Worm (Caenorhabditis elegans) whole organism, young adult: Measurements from ENCODE around the gene lips-2.

Experiments used
- C17E4.6 ChIP-seq: fragments of 200-800 bp; sonication (Bioruptor generic); IDR thresholded peaks from 2 replicates; pipeline ENCODE4 v1.3.6; 2022; ENCODE audit warnings: missing genetic modification reagents, missing genetic modification characterization, missing compliant biosample characterization
- F49E8.2 ChIP-seq: sonication (generic microtip); optimal IDR thresholded peaks from 3 replicates; lab custom pipeline; 2017; ENCODE audit warnings: missing genetic modification characterization, mild to moderate bottlenecking, missing compliant biosample characterization, antibody characterized with exemption, moderate library complexity; ENCODE audit not compliant: insufficient read depth
- F57A8.1 ChIP-seq: fragments of 200-800 bp; sonication (Bioruptor generic); optimal IDR thresholded peaks from 2 replicates; lab custom pipeline; 2018; ENCODE audit warnings: mild to moderate bottlenecking, missing genetic modification characterization, moderate library complexity, missing compliant biosample characterization
- F57C9.4 ChIP-seq: sonication (generic microtip); optimal IDR thresholded peaks from 2 replicates; lab custom pipeline; 2017; ENCODE audit warnings: mild to moderate bottlenecking, missing genetic modification characterization, missing compliant biosample characterization
- K11D2.4 ChIP-seq: fragments of 200-800 bp; sonication (Bioruptor generic); IDR thresholded peaks from 2 replicates; pipeline ENCODE4 v1.3.6; 2022; ENCODE audit warnings: missing genetic modification reagents, missing genetic modification characterization, missing compliant biosample characterization
- K12H6.12 ChIP-seq: fragments of 200-800 bp; sonication (Bioruptor generic); optimal IDR thresholded peaks from 2 replicates; lab custom pipeline; 2018; ENCODE audit warnings: mild to moderate bottlenecking, missing genetic modification characterization, missing compliant biosample characterization
- Y53F4B.3 ChIP-seq: fragments of 200-800 bp; sonication (Bioruptor generic); IDR thresholded peaks from 2 replicates; pipeline ENCODE4 v1.3.6; 2022; ENCODE audit warnings: missing genetic modification reagents, missing genetic modification characterization, missing compliant biosample characterization
- Y53G8AR.9 ChIP-seq: fragments of 200-800 bp; sonication (Bioruptor generic); conservative IDR thresholded peaks from 2 replicates; pipeline ENCODE4 v1.3.6; 2022; ENCODE audit warnings: missing genetic modification reagents, missing genetic modification characterization, missing compliant biosample characterization
- aptf-2 ChIP-seq: fragments of 200-800 bp; sonication (Bioruptor generic); conservative IDR thresholded peaks from 2 replicates; pipeline ENCODE4 v1.3.6; 2022; ENCODE audit warnings: missing genetic modification reagents, missing genetic modification characterization, missing compliant biosample characterization
- ccch-3 ChIP-seq: fragments of 200-800 bp; sonication (Bioruptor generic); optimal IDR thresholded peaks from 2 replicates; lab custom pipeline; 2018; ENCODE audit warnings: mild to moderate bottlenecking, missing genetic modification characterization, missing compliant biosample characterization
- ceh-100 ChIP-seq: fragments of 200-800 bp; sonication (Bioruptor generic); IDR thresholded peaks from 2 replicates; pipeline ENCODE4 v1.3.6; 2022; ENCODE audit warnings: missing genetic modification reagents, missing genetic modification characterization, missing compliant biosample characterization
- ceh-58 ChIP-seq: fragments of 200-800 bp; sonication (Bioruptor generic); IDR thresholded peaks from 2 replicates; pipeline ENCODE4 v1.3.6; 2022; ENCODE audit warnings: missing genetic modification characterization, missing compliant biosample characterization
- ceh-79 ChIP-seq: sonication (generic microtip); optimal IDR thresholded peaks from 2 replicates; lab custom pipeline; 2017; ENCODE audit warnings: mild to moderate bottlenecking, missing genetic modification characterization, missing compliant biosample characterization
- dpff-1 ChIP-seq: sonication (generic microtip); optimal IDR thresholded peaks from 2 replicates; lab custom pipeline; 2017; ENCODE audit warnings: mild to moderate bottlenecking, missing genetic modification characterization, missing compliant biosample characterization
- dpl-1 ChIP-seq: fragments of 150-350 bp; optimal IDR thresholded peaks from 2 replicates; lab custom pipeline; 2014; ENCODE audit warnings: missing biosample characterization, missing genetic modification reagents, missing genetic modification characterization
- egrh-3 ChIP-seq: fragments of 200-800 bp; sonication (Bioruptor generic); IDR thresholded peaks from 2 replicates; pipeline ENCODE4 v1.3.6; 2022; ENCODE audit warnings: missing genetic modification reagents, missing genetic modification characterization, missing compliant biosample characterization
- ets-4 ChIP-seq: fragments of 200-800 bp; sonication (Bioruptor generic); optimal IDR thresholded peaks from 2 replicates; lab custom pipeline; 2018; ENCODE audit warnings: mild to moderate bottlenecking, missing genetic modification characterization, missing compliant biosample characterization
- gei-17 ChIP-seq: fragments of 200-800 bp; sonication (Bioruptor generic); optimal IDR thresholded peaks from 2 replicates; lab custom pipeline; 2018; ENCODE audit warnings: mild to moderate bottlenecking, missing genetic modification characterization, missing compliant biosample characterization
- hsf-1 ChIP-seq: fragments of 200-800 bp; sonication (Bioruptor generic); IDR thresholded peaks from 2 replicates; pipeline ENCODE4 v1.3.6; 2022; ENCODE audit warnings: missing genetic modification reagents, missing genetic modification characterization, missing compliant biosample characterization
- lag-1 ChIP-seq: fragments of 200-800 bp; sonication (Bioruptor generic); IDR thresholded peaks from 2 replicates; pipeline ENCODE4 v1.3.6; 2022; ENCODE audit warnings: missing genetic modification reagents, missing genetic modification characterization, missing compliant biosample characterization
- lin-26 ChIP-seq: fragments of 200-800 bp; sonication (Bioruptor generic); IDR thresholded peaks from 2 replicates; pipeline ENCODE4 v1.3.6; 2022; ENCODE audit warnings: missing genetic modification reagents, missing genetic modification characterization, missing compliant biosample characterization
- lin-54 ChIP-seq: fragments of 200-800 bp; sonication (Bioruptor generic); optimal IDR thresholded peaks from 2 replicates; lab custom pipeline; 2018; ENCODE audit warnings: mild to moderate bottlenecking, missing genetic modification characterization, missing compliant biosample characterization
- madf-6 ChIP-seq: fragments of 200-800 bp; sonication (Bioruptor generic); IDR thresholded peaks from 2 replicates; pipeline ENCODE4 v1.3.6; 2022; ENCODE audit warnings: missing genetic modification reagents, missing genetic modification characterization, missing compliant biosample characterization
- mes-4 ChIP-seq: sonication (generic microtip); optimal IDR thresholded peaks from 2 replicates; lab custom pipeline; 2016; ENCODE audit warnings: missing genotype, missing genetic modification characterization, missing compliant biosample characterization
- nfya-2 ChIP-seq: fragments of 200-800 bp; sonication (Bioruptor generic); IDR thresholded peaks from 2 replicates; pipeline ENCODE4 v1.3.6; 2022; ENCODE audit warnings: missing genetic modification reagents, missing genetic modification characterization, missing compliant biosample characterization
- nhr-80 ChIP-seq: sonication (generic microtip); optimal IDR thresholded peaks from 2 replicates; lab custom pipeline; 2016; ENCODE audit warnings: missing genetic modification characterization, missing compliant biosample characterization
- snpc-3.4 ChIP-seq: sonication (generic microtip); optimal IDR thresholded peaks from 2 replicates; lab custom pipeline; 2017; ENCODE audit warnings: missing genetic modification characterization, mild to moderate bottlenecking, missing compliant biosample characterization, antibody characterized with exemption, moderate library complexity, missing genotype, missing genetic modification reagents
- tbx-9 ChIP-seq: sonication (generic microtip); optimal IDR thresholded peaks from 2 replicates; lab custom pipeline; 2016; ENCODE audit warnings: borderline replicate concordance, missing genetic modification characterization, inconsistent platforms, missing compliant biosample characterization
- tlf-1 ChIP-seq: fragments of 200-800 bp; sonication (Bioruptor generic); optimal IDR thresholded peaks from 2 replicates; lab custom pipeline; 2018; ENCODE audit warnings: mild to moderate bottlenecking, missing genetic modification characterization, missing compliant biosample characterization
- zfh-2 ChIP-seq: fragments of 200-800 bp; sonication (Bioruptor generic); conservative IDR thresholded peaks from 2 replicates; pipeline ENCODE4 v1.3.6; 2022; ENCODE audit warnings: missing genetic modification reagents, missing genetic modification characterization, missing compliant biosample characterization
- ztf-28 ChIP-seq: fragments of 200-800 bp; sonication (Bioruptor generic); IDR thresholded peaks from 2 replicates; pipeline ENCODE4 v1.3.6; 2022; ENCODE audit warnings: missing genetic modification reagents, missing genetic modification characterization, missing compliant biosample characterization
- ztf-3 ChIP-seq: fragments of 200-800 bp; sonication (Bioruptor generic); optimal IDR thresholded peaks from 2 replicates; lab custom pipeline; 2018; ENCODE audit warnings: mild to moderate bottlenecking, missing genetic modification characterization, missing compliant biosample characterization

Gene lips-2

ce11 chrX:12256594-12257048 is 29.0 kb upstream of the lips-2 start, which contains the start of gene E01G6.2:
Gene E01G6.2 (plus strand): TSS chrX:12256644.
- TF ChIP-seq zfh-2 (GFP tag; lab: Robert Waterston, UW) (peak; percentile 50), nhr-80 (tag; lab: Kevin White, UChicago) (no peak), mes-4 (no peak)

ce11 chrX:12260381-12260931 is 25.1 kb upstream of the lips-2 start, which contains the start of gene E01G6.1:
Gene E01G6.1 (plus strand): TSS chrX:12260881.
- TF ChIP-seq egrh-3 (GFP tag; lab: Robert Waterston, UW) (peak; percentile 62; the same call in 1 of the 2 replicates), ztf-3 (GFP tag; lab: Kevin White, UChicago) (no peak), F49E8.2 (tag; lab: Kevin White, UChicago) (no peak), C17E4.6 (GFP tag; lab: Robert Waterston, UW) (no peak), aptf-2 (GFP tag; lab: Robert Waterston, UW) (no peak), zfh-2 (GFP tag; lab: Robert Waterston, UW) (peak; percentile 91)

- TF ChIP-seq gei-17 (GFP tag; lab: Kevin White, UChicago), result no peak
Observed at ce11 chrX:12270841-12271240, 14.8 kb upstream of the lips-2 start, which contains the start of gene otpl-8. Gene otpl-8 (minus strand): TSS chrX:12270941.

- TF ChIP-seq lin-26 (GFP tag; lab: Robert Waterston, UW) (no peak), ceh-100 (GFP tag; lab: Robert Waterston, UW) (no peak), Y53G8AR.9 (no peak), snpc-3.4 (tag; lab: Kevin White, UChicago) (no peak), tlf-1 (GFP tag; lab: Kevin White, UChicago) (no peak), ceh-79 (tag; lab: Kevin White, UChicago) (no peak), dpl-1 (no peak), ccch-3 (GFP tag; lab: Kevin White, UChicago) (no peak), ztf-28 (no peak), K11D2.4 (GFP tag; lab: Robert Waterston, UW) (no peak), madf-6 (no peak), F57A8.1 (GFP tag; lab: Kevin White, UChicago) (no peak), hsf-1 (GFP tag; lab: Robert Waterston, UW) (no peak), K12H6.12 (no peak), nfya-2 (GFP tag; lab: Robert Waterston, UW) (no peak)
Observed at ce11 chrX:12273870-12274269, 11.7 kb upstream of the lips-2 start, which contains the start of gene H19J13.2. Gene H19J13.2 (minus strand): TSS chrX:12273970.

- no peak for TF ChIP-seq tbx-9 (tag; lab: Kevin White, UChicago)
- TF ChIP-seq Y53F4B.3 (GFP tag; lab: Robert Waterston, UW), result no peak
- no peak for TF ChIP-seq lag-1 (GFP tag; lab: Robert Waterston, UW)
- no peak for TF ChIP-seq lin-54
- no peak for TF ChIP-seq snpc-3.4 (tag; lab: Kevin White, UChicago)
- TF ChIP-seq F57C9.4 (tag; lab: Kevin White, UChicago), result no peak
- no peak for TF ChIP-seq ets-4
- TF ChIP-seq ceh-58 (GFP tag; lab: Robert Waterston, UW), result no peak
- no peak for TF ChIP-seq dpff-1 (tag; lab: Kevin White, UChicago)
Observed at ce11 chrX:12275577-12275976, 10.0 kb upstream of the lips-2 start, which contains the start of gene C04B4.6. Gene C04B4.6 (minus strand): TSS chrX:12275677.
